Worm (Caenorhabditis elegans): ENCODE results near the gene C13C4.7.

C13C4.7 gene

DNA sequence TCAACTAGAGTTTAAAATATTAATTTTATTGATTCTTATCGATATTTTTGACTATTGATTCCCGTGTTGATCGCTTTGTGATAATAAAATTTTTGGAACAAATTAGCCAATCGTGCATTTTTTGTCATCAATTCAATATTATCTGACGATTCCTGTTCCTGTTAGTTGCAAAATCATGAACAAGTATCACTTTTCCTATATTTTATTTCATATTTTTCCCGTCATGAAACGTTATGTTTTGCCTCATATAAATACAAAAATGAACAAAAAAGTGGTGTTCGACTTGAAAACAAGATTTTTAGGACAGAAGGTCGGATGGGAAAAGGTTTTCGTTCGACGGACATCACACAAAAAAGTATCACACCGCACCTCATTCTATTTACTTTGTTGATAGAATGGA lies 993 bp upstream of the C13C4.7 start, which contains the start of gene C13C4.6:
C13C4.6 (plus strand) TSS at position 301 of the 400 bp plus-strand sequence.
- TF ChIP-seq aly-1 (tag; optimal IDR thresholded peaks at IDR 0.05) (no peak), sea-1 (GFP tag; conservative IDR thresholded peaks at IDR 0.05) (no peak), F13C5.2 (tag; optimal IDR thresholded peaks at IDR 0.05) (no peak), hmg-4 (GFP tag; optimal IDR thresholded peaks at IDR 0.05) (no peak), ets-7 (tag; optimal IDR thresholded peaks at IDR 0.05) (no peak), scrt-1 (GFP tag; IDR thresholded peaks at IDR 0.05) (no peak), flt-1 (GFP tag; IDR thresholded peaks at IDR 0.05) (no peak), B0310.2 (tag; optimal IDR thresholded peaks at IDR 0.05) (no peak)

DNA sequence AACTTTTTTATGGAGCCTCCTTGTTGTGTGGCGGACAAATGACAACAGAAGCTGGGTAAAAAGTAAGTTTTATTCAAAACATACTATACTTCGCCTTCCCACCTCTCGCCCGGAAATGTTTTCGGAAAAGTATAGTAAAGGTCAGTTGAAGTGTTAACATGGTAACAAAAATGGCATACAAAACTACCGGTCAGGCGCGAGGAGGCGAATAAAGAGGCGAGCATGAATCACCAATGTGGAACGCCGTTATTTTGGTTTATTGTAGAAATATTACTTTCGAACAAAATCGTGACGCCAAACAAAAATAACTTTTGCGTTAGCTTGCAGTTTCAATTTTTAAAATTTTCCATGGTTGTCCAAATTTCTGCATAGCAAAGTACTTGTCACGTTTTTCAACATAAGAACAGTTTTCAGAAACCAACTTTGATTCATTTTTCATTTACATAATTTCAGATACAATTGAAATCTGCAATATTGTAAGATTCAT lies 2.7 kb downstream of the C13C4.7 start, which contains the start of gene C13C4.8:
C13C4.8 (plus strand) TSS at position 437 of the 487 bp plus-strand sequence.
- TF ChIP-seq hnd-1 (tag; optimal IDR thresholded peaks at IDR 0.05) (no peak), ceh-36 (tag; optimal IDR thresholded peaks at IDR 0.05) (no peak), flt-1 (GFP tag; IDR thresholded peaks at IDR 0.05) (no peak)

DNA sequence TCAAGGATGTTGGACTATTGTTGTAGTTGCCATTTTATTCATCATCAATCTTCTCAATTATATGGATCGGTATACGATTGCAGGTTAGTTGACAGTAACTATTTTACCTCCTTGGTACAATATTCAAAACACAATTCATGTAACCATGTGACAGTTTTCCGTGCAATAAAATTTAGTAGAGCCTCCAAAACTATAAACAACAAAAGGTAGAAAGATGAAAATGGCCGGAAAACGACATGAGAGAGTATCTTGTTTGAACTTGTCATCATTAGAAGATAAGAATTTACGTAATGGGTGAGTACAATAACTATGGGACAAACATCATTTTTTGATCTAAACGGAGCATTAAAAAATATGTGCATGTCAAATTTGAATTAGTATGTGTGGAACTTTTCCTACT lies 5.1 kb downstream of the C13C4.7 start:
- TF ChIP-seq hnd-1 (tag; optimal IDR thresholded peaks at IDR 0.05) (no peak), hmg-4 (GFP tag; optimal IDR thresholded peaks at IDR 0.05) (no peak), tbx-37 (GFP tag; conservative IDR thresholded peaks at IDR 0.05) (no peak), ets-7 (tag; optimal IDR thresholded peaks at IDR 0.05) (no peak), aly-1 (tag; optimal IDR thresholded peaks at IDR 0.05) (no peak), scrt-1 (GFP tag; IDR thresholded peaks at IDR 0.05) (no peak), ceh-13 (GFP tag; optimal IDR thresholded peaks at IDR 0.05) (no peak), hmbx-1 (tag; optimal IDR thresholded peaks at IDR 0.05) (no peak), ama-1 (optimal IDR thresholded peaks at IDR 0.05) (no peak), tbx-11 (GFP tag; IDR thresholded peaks at IDR 0.05) (no peak), flt-1 (GFP tag; IDR thresholded peaks at IDR 0.05) (no peak)

DNA sequence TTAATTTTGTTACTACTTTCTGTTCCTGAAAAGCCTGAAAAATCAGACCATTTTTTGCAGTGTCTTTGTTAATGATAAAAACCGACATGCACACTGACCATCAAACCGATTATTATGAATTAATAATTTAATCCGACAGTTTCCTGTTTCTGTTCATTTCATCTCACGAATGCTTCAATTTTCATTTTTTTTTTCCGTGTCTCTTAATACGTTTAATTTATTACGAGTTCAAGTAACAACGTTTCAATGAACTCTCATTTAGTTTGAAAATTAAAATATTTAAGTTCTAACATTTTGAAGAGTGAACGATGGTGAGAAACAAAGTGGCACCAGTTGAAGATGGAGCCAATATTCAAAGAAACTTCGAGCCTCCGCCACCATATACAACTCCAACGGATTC lies 5.6 kb downstream of the C13C4.7 start, which contains the start of gene spin-1:
spin-1 (plus strand) TSS at position 301 of the 400 bp plus-strand sequence.
- no peak for TF ChIP-seq hmg-4 (GFP tag; optimal IDR thresholded peaks at IDR 0.05)
- no peak for TF ChIP-seq hnd-1 (tag; optimal IDR thresholded peaks at IDR 0.05)
- no peak for TF ChIP-seq tbx-37 (GFP tag; conservative IDR thresholded peaks at IDR 0.05)
- TF ChIP-seq pes-1 (GFP tag; IDR thresholded peaks at IDR 0.05): no peak
- TF ChIP-seq ceh-13 (GFP tag; optimal IDR thresholded peaks at IDR 0.05): no peak
- no peak for TF ChIP-seq aly-1 (tag; optimal IDR thresholded peaks at IDR 0.05)
- no peak for TF ChIP-seq ceh-36 (tag; optimal IDR thresholded peaks at IDR 0.05)
- no peak for TF ChIP-seq scrt-1 (GFP tag; IDR thresholded peaks at IDR 0.05)
- TF ChIP-seq tbx-11 (GFP tag; IDR thresholded peaks at IDR 0.05): no peak
- TF ChIP-seq ets-7 (tag; optimal IDR thresholded peaks at IDR 0.05): no peak
- no peak for TF ChIP-seq tra-4 (tag; optimal IDR thresholded peaks at IDR 0.05)
- no peak for TF ChIP-seq hmbx-1 (tag; optimal IDR thresholded peaks at IDR 0.05)
- no peak for TF ChIP-seq ama-1 (optimal IDR thresholded peaks at IDR 0.05)
- TF ChIP-seq B0310.2 (tag; optimal IDR thresholded peaks at IDR 0.05): no peak
- TF ChIP-seq sea-1 (GFP tag; conservative IDR thresholded peaks at IDR 0.05): no peak
- TF ChIP-seq F13C5.2 (tag; optimal IDR thresholded peaks at IDR 0.05): no peak
- TF ChIP-seq flt-1 (GFP tag; IDR thresholded peaks at IDR 0.05): no peak

DNA sequence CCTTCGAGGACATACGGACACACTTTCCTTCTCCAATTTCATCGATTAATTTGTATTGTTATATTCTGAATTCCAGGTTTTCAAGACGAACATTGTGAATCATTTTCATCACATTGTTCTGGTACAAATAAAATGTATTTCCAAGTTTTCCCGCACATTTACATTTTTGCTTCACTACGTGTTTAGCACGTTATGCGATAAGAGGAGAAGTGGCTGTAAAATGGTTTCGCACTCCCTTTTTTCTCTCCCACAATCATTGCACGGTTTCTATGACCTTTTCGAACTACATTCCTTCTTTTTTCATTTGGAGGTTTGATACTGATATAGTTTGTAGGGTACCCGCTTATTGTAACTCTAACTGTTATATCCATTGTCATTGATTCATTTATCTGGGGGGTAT lies 6.6 kb downstream of the C13C4.7 start:
- TF ChIP-seq B0310.2 (tag; optimal IDR thresholded peaks at IDR 0.05) (no peak), hnd-1 (tag; optimal IDR thresholded peaks at IDR 0.05) (no peak), scrt-1 (GFP tag; IDR thresholded peaks at IDR 0.05) (no peak), tbx-37 (GFP tag; conservative IDR thresholded peaks at IDR 0.05) (no peak)

DNA sequence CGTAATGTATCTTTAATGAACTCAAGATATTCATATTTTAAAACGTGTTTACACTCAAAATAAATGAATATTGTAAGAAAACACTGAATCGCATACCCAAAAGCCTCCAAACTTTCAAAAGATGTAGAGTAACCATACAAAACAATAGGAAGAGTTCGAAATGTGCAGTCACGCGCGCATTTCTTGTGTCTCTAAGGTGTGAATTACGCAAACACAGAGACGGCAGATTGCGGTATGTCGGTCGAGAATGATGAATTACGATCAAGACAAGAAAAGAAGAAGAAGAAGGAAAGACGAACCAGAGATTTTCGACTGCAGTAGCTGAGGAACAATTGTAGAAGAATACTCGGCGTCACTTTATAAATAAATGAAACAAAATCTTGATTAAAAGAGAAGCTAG lies 8.8 kb downstream of the C13C4.7 start, which contains the start of gene lhpp-1:
lhpp-1 (minus strand) TSS at position 354 of the 400 bp plus-strand sequence.
- TF ChIP-seq flt-1 (GFP tag; IDR thresholded peaks at IDR 0.05): no peak
- no peak for TF ChIP-seq hnd-1 (tag; optimal IDR thresholded peaks at IDR 0.05)
- TF ChIP-seq tbx-11 (GFP tag; IDR thresholded peaks at IDR 0.05): no peak
- no peak for TF ChIP-seq sea-1 (GFP tag; conservative IDR thresholded peaks at IDR 0.05)
- TF ChIP-seq ets-7 (tag; optimal IDR thresholded peaks at IDR 0.05): no peak
- TF ChIP-seq ceh-13 (GFP tag; optimal IDR thresholded peaks at IDR 0.05): no peak
- no peak for TF ChIP-seq aly-1 (tag; optimal IDR thresholded peaks at IDR 0.05)
- TF ChIP-seq ceh-36 (tag; optimal IDR thresholded peaks at IDR 0.05): no peak
- no peak for TF ChIP-seq F13C5.2 (tag; optimal IDR thresholded peaks at IDR 0.05)
- no peak for TF ChIP-seq scrt-1 (GFP tag; IDR thresholded peaks at IDR 0.05)
- TF ChIP-seq pes-1 (GFP tag; IDR thresholded peaks at IDR 0.05): no peak
- TF ChIP-seq tbx-37 (GFP tag; conservative IDR thresholded peaks at IDR 0.05): no peak

DNA sequence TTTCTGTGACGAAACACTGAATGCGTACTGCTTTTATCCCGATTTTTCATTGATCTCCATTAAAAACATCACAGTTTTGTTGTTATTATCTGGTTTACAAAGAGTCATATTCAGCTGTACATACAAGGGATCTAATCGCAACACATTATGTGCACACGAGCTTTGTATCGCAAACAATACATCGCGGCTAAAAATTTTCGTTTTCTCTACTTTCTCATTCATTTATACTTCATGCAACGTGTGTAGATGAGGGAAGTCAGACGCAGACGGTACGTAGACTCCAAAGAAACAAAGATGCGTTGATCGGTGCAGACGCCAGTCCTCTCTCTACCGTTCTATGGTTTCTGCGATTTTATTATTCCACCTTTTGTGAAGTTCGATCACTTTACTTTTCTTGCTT lies 13.4 kb downstream of the C13C4.7 start, which contains the start of gene nhr-136:
nhr-136 (plus strand) TSS at position 301 of the 400 bp plus-strand sequence.
- TF ChIP-seq flt-1 (GFP tag; IDR thresholded peaks at IDR 0.05) (no peak), tra-4 (tag; optimal IDR thresholded peaks at IDR 0.05) (no peak)

DNA sequence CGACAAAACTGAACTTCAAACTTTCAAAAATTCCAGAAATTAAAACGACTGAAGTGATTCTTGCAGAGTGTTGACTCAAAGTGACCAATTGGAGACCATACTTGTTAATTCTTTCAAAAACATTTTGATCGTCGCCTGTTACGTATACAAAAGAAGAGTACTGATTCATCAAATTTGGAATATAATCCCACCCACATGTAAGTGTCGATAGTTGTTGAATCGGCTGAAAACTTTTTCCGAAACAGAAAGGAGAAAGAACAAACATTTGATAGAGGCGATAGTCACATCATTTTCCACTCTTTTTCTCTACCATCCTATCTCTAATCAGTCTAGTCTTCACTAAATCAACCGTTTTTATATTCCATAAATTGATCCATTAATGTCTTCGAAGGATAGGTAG lies 16.4 kb downstream of the C13C4.7 start, which contains the start of gene nhr-153:
nhr-153 (plus strand) TSS at position 301 of the 400 bp plus-strand sequence.
- TF ChIP-seq tbx-11 (GFP tag; IDR thresholded peaks at IDR 0.05) (no peak), flt-1 (GFP tag; IDR thresholded peaks at IDR 0.05) (no peak), hnd-1 (tag; optimal IDR thresholded peaks at IDR 0.05) (no peak), hmg-4 (GFP tag; optimal IDR thresholded peaks at IDR 0.05) (no peak), hmbx-1 (tag; optimal IDR thresholded peaks at IDR 0.05) (no peak), B0310.2 (tag; optimal IDR thresholded peaks at IDR 0.05) (no peak), pes-1 (GFP tag; IDR thresholded peaks at IDR 0.05) (no peak), ceh-13 (GFP tag; optimal IDR thresholded peaks at IDR 0.05) (no peak), tra-4 (tag; optimal IDR thresholded peaks at IDR 0.05) (no peak), tbx-37 (GFP tag; conservative IDR thresholded peaks at IDR 0.05) (no peak), ama-1 (optimal IDR thresholded peaks at IDR 0.05) (no peak), F13C5.2 (tag; optimal IDR thresholded peaks at IDR 0.05) (no peak), ets-7 (tag; optimal IDR thresholded peaks at IDR 0.05) (no peak), aly-1 (tag; optimal IDR thresholded peaks at IDR 0.05) (no peak), scrt-1 (GFP tag; IDR thresholded peaks at IDR 0.05) (no peak)
